Worm (Caenorhabditis elegans) whole organism, late embryonic: Measurements from ENCODE around the gene mboa-2.

ENCODE experiments used
- C08G9.2 ChIP-seq: sonication (generic microtip); optimal IDR thresholded peaks from 2 replicates; lab custom pipeline; 2016; ENCODE audit warnings: mild to moderate bottlenecking, missing genetic modification characterization, moderate library complexity, missing compliant biosample characterization
- C38D4.7 ChIP-seq: fragments of 200-800 bp; sonication (Bioruptor generic); optimal IDR thresholded peaks from 2 replicates; lab custom pipeline; 2018; ENCODE audit warnings: mild to moderate bottlenecking, missing genetic modification characterization, moderate library complexity, missing compliant biosample characterization
- F13H6.1 ChIP-seq: sonication (generic microtip); optimal IDR thresholded peaks from 2 replicates; lab custom pipeline; 2016; ENCODE audit warnings: missing genetic modification characterization, missing compliant biosample characterization
- K02D7.2 ChIP-seq: sonication (generic microtip); optimal IDR thresholded peaks from 2 replicates; lab custom pipeline; 2017; ENCODE audit warnings: mild to moderate bottlenecking, missing genetic modification characterization, missing compliant biosample characterization
- Y22D7AL.16 ChIP-seq: sonication (generic microtip); optimal IDR thresholded peaks from 2 replicates; lab custom pipeline; 2016; ENCODE audit warnings: missing genetic modification characterization, missing compliant biosample characterization
- ceh-14 ChIP-seq: sonication (generic microtip); optimal IDR thresholded peaks from 2 replicates; lab custom pipeline; 2016; ENCODE audit warnings: missing genotype, missing genetic modification characterization, missing compliant biosample characterization
- ceh-18 ChIP-seq: sonication (generic microtip); optimal IDR thresholded peaks from 2 replicates; lab custom pipeline; 2016; ENCODE audit warnings: missing genetic modification characterization, missing compliant biosample characterization
- ceh-19 ChIP-seq: fragments of 200-800 bp; sonication (Bioruptor generic); optimal IDR thresholded peaks from 2 replicates; lab custom pipeline; 2018; ENCODE audit warnings: mild to moderate bottlenecking, missing genetic modification characterization, missing compliant biosample characterization
- ceh-2 ChIP-seq: sonication (generic microtip); optimal IDR thresholded peaks from 2 replicates; lab custom pipeline; 2016; ENCODE audit warnings: missing genotype, missing genetic modification characterization, missing compliant biosample characterization
- ceh-24 ChIP-seq: sonication (generic microtip); optimal IDR thresholded peaks from 2 replicates; lab custom pipeline; 2016; ENCODE audit warnings: mild to moderate bottlenecking, missing genetic modification characterization, missing compliant biosample characterization
- ceh-30 ChIP-seq: fragments of 150-350 bp; optimal IDR thresholded peaks from 2 replicates; lab custom pipeline; 2014; ENCODE audit warnings: missing biosample characterization, missing genetic modification characterization
- ceh-31 ChIP-seq: sonication (generic microtip); optimal IDR thresholded peaks from 2 replicates; lab custom pipeline; 2016; ENCODE audit warnings: missing genetic modification characterization, missing compliant biosample characterization
- ceh-34 ChIP-seq: sonication (generic microtip); optimal IDR thresholded peaks from 2 replicates; lab custom pipeline; 2016; ENCODE audit warnings: mild to moderate bottlenecking, missing genetic modification characterization, missing compliant biosample characterization
- ceh-45 ChIP-seq: fragments of 200-800 bp; sonication (Bioruptor generic); IDR thresholded peaks from 2 replicates; pipeline ENCODE4 v1.3.6; 2022; ENCODE audit warnings: missing genetic modification reagents, missing genetic modification characterization, missing compliant biosample characterization
- ceh-48 ChIP-seq: sonication (generic microtip); optimal IDR thresholded peaks from 2 replicates; lab custom pipeline; 2016; ENCODE audit warnings: missing genetic modification characterization, inconsistent platforms, missing compliant biosample characterization
- ceh-6 ChIP-seq: fragments of 200-800 bp; sonication (Bioruptor generic); optimal IDR thresholded peaks from 2 replicates; lab custom pipeline; 2018; ENCODE audit warnings: mild to moderate bottlenecking, missing genetic modification characterization, missing compliant biosample characterization
- ceh-9 ChIP-seq: sonication (generic microtip); optimal IDR thresholded peaks from 2 replicates; lab custom pipeline; 2016; ENCODE audit warnings: mild to moderate bottlenecking, missing genetic modification characterization, inconsistent platforms, missing compliant biosample characterization
- dmd-4 ChIP-seq: sonication (generic microtip); optimal IDR thresholded peaks from 2 replicates; lab custom pipeline; 2016; ENCODE audit warnings: borderline replicate concordance, missing genetic modification characterization, missing compliant biosample characterization
- dve-1 ChIP-seq: sonication (generic microtip); optimal IDR thresholded peaks from 2 replicates; lab custom pipeline; 2017; ENCODE audit warnings: antibody characterized with exemption, mild to moderate bottlenecking, missing genetic modification characterization, missing compliant biosample characterization
- elt-2 ChIP-seq: sonication (generic microtip); optimal IDR thresholded peaks from 2 replicates; lab custom pipeline; 2016; ENCODE audit warnings: missing genetic modification reagents, missing genetic modification characterization, missing compliant biosample characterization
- elt-4 ChIP-seq: sonication (generic microtip); optimal IDR thresholded peaks from 2 replicates; lab custom pipeline; 2016; ENCODE audit warnings: missing genetic modification characterization, missing compliant biosample characterization
- eyg-1 ChIP-seq: sonication (generic microtip); optimal IDR thresholded peaks from 2 replicates; lab custom pipeline; 2016; ENCODE audit warnings: missing genotype, missing genetic modification characterization, missing compliant biosample characterization
- fkh-10 ChIP-seq: fragments of 150-350 bp; optimal IDR thresholded peaks from 2 replicates; lab custom pipeline; 2014; ENCODE audit warnings: missing biosample characterization, missing genetic modification reagents, missing genetic modification characterization
- hlh-15 ChIP-seq: sonication (generic microtip); optimal IDR thresholded peaks from 2 replicates; lab custom pipeline; 2016; ENCODE audit warnings: missing genetic modification characterization, missing compliant biosample characterization
- hlh-6 ChIP-seq: sonication (generic microtip); optimal IDR thresholded peaks from 2 replicates; lab custom pipeline; 2016; ENCODE audit warnings: missing genotype, missing genetic modification characterization, missing compliant biosample characterization
- hlh-8 ChIP-seq: sonication (generic microtip); optimal IDR thresholded peaks from 2 replicates; lab custom pipeline; 2016; ENCODE audit warnings: missing genotype, missing genetic modification characterization, missing compliant biosample characterization
- lim-6 ChIP-seq: sonication (generic microtip); optimal IDR thresholded peaks from 2 replicates; lab custom pipeline; 2016; ENCODE audit warnings: missing genetic modification characterization, missing compliant biosample characterization
- madf-2 ChIP-seq: sonication (generic microtip); optimal IDR thresholded peaks from 2 replicates; lab custom pipeline; 2017; ENCODE audit warnings: missing genetic modification characterization, missing compliant biosample characterization
- nfya-1 ChIP-seq: sonication (generic microtip); optimal IDR thresholded peaks from 2 replicates; lab custom pipeline; 2017; ENCODE audit warnings: missing genetic modification characterization, mild to moderate bottlenecking, missing compliant biosample characterization, antibody characterized with exemption, moderate library complexity
- nhr-11 ChIP-seq: fragments of 150-350 bp; optimal IDR thresholded peaks from 2 replicates; lab custom pipeline; 2014; ENCODE audit warnings: missing biosample characterization, missing genetic modification characterization
- npax-4 ChIP-seq: sonication (generic microtip); optimal IDR thresholded peaks from 2 replicates; lab custom pipeline; 2016; ENCODE audit warnings: missing genetic modification characterization, missing compliant biosample characterization
- odd-2 ChIP-seq: sonication (generic microtip); optimal IDR thresholded peaks from 2 replicates; lab custom pipeline; 2017; ENCODE audit warnings: antibody characterized with exemption, mild to moderate bottlenecking, missing genetic modification characterization, missing compliant biosample characterization
- pag-3 ChIP-seq: sonication (generic microtip); optimal IDR thresholded peaks from 2 replicates; lab custom pipeline; 2016; ENCODE audit warnings: missing compliant biosample characterization, missing genetic modification characterization, borderline replicate concordance
- pat-9 ChIP-seq: fragments of 200-800 bp; sonication (Bioruptor generic); optimal IDR thresholded peaks from 2 replicates; lab custom pipeline; 2018; ENCODE audit warnings: mild to moderate bottlenecking, missing genetic modification characterization, moderate library complexity, missing compliant biosample characterization
- pha-2 ChIP-seq: sonication (generic microtip); optimal IDR thresholded peaks from 2 replicates; lab custom pipeline; 2017; ENCODE audit warnings: mild to moderate bottlenecking, missing genetic modification characterization, missing compliant biosample characterization
- pha-4 ChIP-seq: fragments of 150-350 bp; optimal IDR thresholded peaks from 2 replicates; lab custom pipeline; 2018; ENCODE audit warnings: missing biosample characterization, missing genetic modification reagents, missing genetic modification characterization
- pqm-1 ChIP-seq: sonication (generic microtip); optimal IDR thresholded peaks from 2 replicates; lab custom pipeline; 2016; ENCODE audit warnings: missing genetic modification characterization, missing compliant biosample characterization
- pros-1 ChIP-seq: fragments of 150-350 bp; optimal IDR thresholded peaks from 2 replicates; lab custom pipeline; 2014; ENCODE audit warnings: missing biosample characterization, missing genetic modification reagents, missing genetic modification characterization
- ref-2 ChIP-seq: sonication (generic microtip); optimal IDR thresholded peaks from 2 replicates; lab custom pipeline; 2016; ENCODE audit warnings: missing genetic modification characterization, missing compliant biosample characterization
- rnt-1 ChIP-seq: sonication (generic microtip); optimal IDR thresholded peaks from 2 replicates; lab custom pipeline; 2016; ENCODE audit warnings: missing genetic modification characterization, missing compliant biosample characterization
- sox-2 ChIP-seq: fragments of 200-800 bp; sonication (Bioruptor generic); IDR thresholded peaks from 2 replicates; pipeline ENCODE4 v1.3.6; 2022; ENCODE audit warnings: missing genetic modification reagents, missing genetic modification characterization, missing compliant biosample characterization
- sox-4 ChIP-seq: sonication (generic microtip); optimal IDR thresholded peaks from 2 replicates; lab custom pipeline; 2017; ENCODE audit warnings: mild to moderate bottlenecking, missing genetic modification characterization, inconsistent platforms, missing compliant biosample characterization
- syd-9 ChIP-seq: sonication (generic microtip); optimal IDR thresholded peaks from 2 replicates; lab custom pipeline; 2016; ENCODE audit warnings: mild to moderate bottlenecking, missing genetic modification characterization, moderate library complexity, missing compliant biosample characterization
- tbx-2 ChIP-seq: sonication (generic microtip); optimal IDR thresholded peaks from 2 replicates; lab custom pipeline; 2016; ENCODE audit warnings: missing genetic modification characterization, missing compliant biosample characterization
- tbx-7 ChIP-seq: sonication (generic microtip); optimal IDR thresholded peaks from 2 replicates; lab custom pipeline; 2016; ENCODE audit warnings: missing genotype, missing genetic modification characterization, missing compliant biosample characterization
- unc-3 ChIP-seq, 2 experiments: fragments of 200-800 bp in 1 of 2; sonication (Bioruptor generic) in 1 of 2; sonication (generic microtip) in 1 of 2; conservative IDR thresholded peaks in 1 of 2; optimal IDR thresholded peaks in 1 of 2; 2 replicates each; pipeline versions ENCODE4 v1.3.6 to Lab custom; 2016 to 2022; ENCODE audit warnings: missing compliant biosample characterization in 2 of 2, missing genetic modification characterization in 2 of 2, missing genetic modification reagents in 1 of 2
- unc-42 ChIP-seq: sonication (generic microtip); optimal IDR thresholded peaks from 2 replicates; lab custom pipeline; 2016; ENCODE audit warnings: missing genotype, missing genetic modification characterization, missing compliant biosample characterization
- unc-55 ChIP-seq: sonication (generic microtip); optimal IDR thresholded peaks from 2 replicates; lab custom pipeline; 2017; ENCODE audit warnings: missing biosample characterization, missing genetic modification reagents, missing genetic modification characterization
- ztf-16 ChIP-seq: sonication (generic microtip); optimal IDR thresholded peaks from 2 replicates; lab custom pipeline; 2017; ENCODE audit warnings: missing genetic modification characterization, missing compliant biosample characterization

The mboa-2 gene

ce11 chrV:11082964-11083363 is 39.3 kb downstream of the mboa-2 start:
- TF ChIP-seq syd-9 (tag; lab: Kevin White, UChicago) (no peak), odd-2 (tag; lab: Kevin White, UChicago) (no peak), ceh-18 (tag; lab: Kevin White, UChicago) (no peak), madf-2 (no peak), pag-3 (tag; lab: Kevin White, UChicago) (no peak), rnt-1 (tag; lab: Kevin White, UChicago) (no peak), K02D7.2 (tag; lab: Kevin White, UChicago) (no peak), unc-42 (no peak), ceh-2 (tag; lab: Kevin White, UChicago) (no peak), ref-2 (no peak), ceh-45 (GFP tag; lab: Robert Waterston, UW) (no peak), hlh-6 (no peak), ceh-14 (no peak), ceh-30 (tag; lab: Kevin White, UChicago) (no peak), dmd-4 (tag; lab: Kevin White, UChicago) (no peak), eyg-1 (tag; lab: Kevin White, UChicago) (no peak), elt-4 (tag; lab: Kevin White, UChicago) (no peak)

- TF ChIP-seq sox-4 (tag; lab: Kevin White, UChicago) (no peak), hlh-8 (peak; percentile 45), C08G9.2 (tag; lab: Kevin White, UChicago) (no peak), ztf-16 (tag; lab: Kevin White, UChicago) (no peak), ceh-19 (GFP tag; lab: Kevin White, UChicago) (no peak), unc-55 (GFP tag; lab: Kevin White, UChicago) (no peak), tbx-2 (tag; lab: Kevin White, UChicago) (peak; percentile 67), ceh-6 (no peak), unc-3 (GFP tag; conservative IDR thresholded peaks at IDR 0.05; lab: Robert Waterston, UW) (no peak), unc-3 (tag; optimal IDR thresholded peaks at IDR 0.05; lab: Kevin White, UChicago) (no peak), K02D7.2 (tag; lab: Kevin White, UChicago) (no peak), unc-42 (no peak), ceh-34 (tag; lab: Kevin White, UChicago) (peak; percentile 54), ceh-18 (tag; lab: Kevin White, UChicago) (peak; percentile 94), nfya-1 (peak; percentile 61), C38D4.7 (GFP tag; lab: Kevin White, UChicago) (no peak), ceh-24 (tag; lab: Kevin White, UChicago) (no peak), pqm-1 (tag; lab: Kevin White, UChicago) (no peak), eyg-1 (tag; lab: Kevin White, UChicago) (no peak), ceh-2 (tag; lab: Kevin White, UChicago) (no peak), pag-3 (tag; lab: Kevin White, UChicago) (no peak), sox-2 (GFP tag; lab: Robert Waterston, UW) (no peak), pha-2 (tag; lab: Kevin White, UChicago) (no peak), pha-4 (no peak), madf-2 (no peak), ceh-14 (no peak), hlh-15 (no peak), dve-1 (tag; lab: Kevin White, UChicago) (no peak), Y22D7AL.16 (tag; lab: Kevin White, UChicago) (no peak), dmd-4 (tag; lab: Kevin White, UChicago) (peak; percentile 7), ceh-9 (no peak), ceh-30 (tag; lab: Kevin White, UChicago) (no peak), F13H6.1 (no peak), elt-2 (tag; lab: Kevin White, UChicago) (no peak), lim-6 (tag; lab: Kevin White, UChicago) (no peak), rnt-1 (tag; lab: Kevin White, UChicago) (peak; percentile 76), tbx-7 (tag; lab: Kevin White, UChicago) (no peak), ceh-48 (no peak), fkh-10 (GFP tag; lab: Kevin White, UChicago) (no peak), ref-2 (no peak), nhr-11 (no peak), pat-9 (tag; lab: Kevin White, UChicago) (peak; percentile 5), pros-1 (tag; lab: Kevin White, UChicago) (no peak), npax-4 (no peak), ceh-45 (GFP tag; lab: Robert Waterston, UW) (no peak), ceh-31 (tag; lab: Kevin White, UChicago) (peak; percentile 16)
Measured at ce11 chrV:11082475-11082874, 39.8 kb downstream of the mboa-2 start.
